Worm (Caenorhabditis elegans): ENCODE data around the gene cct-3.

The cct-3 gene

DNA sequence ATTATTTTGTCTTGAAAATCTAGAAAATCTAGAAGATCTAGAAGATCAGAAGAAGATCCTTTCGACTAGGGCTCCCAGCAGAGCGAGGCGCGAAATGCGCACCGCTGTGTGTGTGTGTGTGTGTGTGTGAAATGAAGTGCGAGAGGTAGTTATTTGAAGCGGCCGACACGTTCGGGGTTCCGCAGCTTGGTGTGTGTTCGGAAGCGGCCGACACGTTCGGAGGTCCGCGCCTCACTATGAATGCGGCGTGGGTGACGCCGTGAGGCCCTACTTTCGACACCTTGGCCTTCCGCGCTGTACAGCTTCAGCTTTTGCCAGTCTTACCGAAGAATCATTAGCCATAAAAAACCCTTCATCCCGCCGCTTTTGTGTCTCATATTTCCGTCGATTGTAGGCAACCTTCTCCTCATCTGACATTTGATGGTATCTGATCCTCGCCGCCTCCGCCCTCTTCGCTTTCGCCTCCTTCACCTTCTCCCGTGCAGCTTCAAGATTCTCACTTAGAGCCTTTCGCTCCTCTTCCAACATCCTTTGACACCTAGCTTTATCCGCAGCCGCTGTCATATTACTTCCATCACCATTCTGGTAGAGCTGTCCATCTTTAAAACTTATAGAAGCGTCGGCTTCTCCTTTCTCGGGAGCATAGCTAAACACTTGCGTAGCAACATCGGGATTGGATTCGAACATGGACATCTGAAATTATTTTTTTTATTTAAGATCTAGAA is 16.2 kb upstream of the cct-3 start:
- TF ChIP-seq Y105C5A.15 (GFP tag; IDR thresholded peaks at IDR 0.05) = no peak
- TF ChIP-seq aha-1 (tag) = peak; percentile 96
- TF ChIP-seq unc-130 (GFP tag; optimal IDR thresholded peaks at IDR 0.05) = no peak
- TF ChIP-seq zip-11 (GFP tag; IDR thresholded peaks at IDR 0.05) = no peak
- no peak for TF ChIP-seq zfp-2 (tag; optimal IDR thresholded peaks at IDR 0.05)
- no peak for TF ChIP-seq ama-1 (optimal IDR thresholded peaks at IDR 0.05)
- no peak for TF ChIP-seq F37D6.2 (tag; optimal IDR thresholded peaks at IDR 0.05)
- no peak for TF ChIP-seq lir-3 (tag; optimal IDR thresholded peaks at IDR 0.05)
- no peak for TF ChIP-seq mxl-2 (GFP tag; conservative IDR thresholded peaks at IDR 0.05)
- TF ChIP-seq T26A8.4 (GFP tag; IDR thresholded peaks at IDR 0.05) = no peak
- TF ChIP-seq unc-62 (GFP tag; optimal IDR thresholded peaks at IDR 0.05 in 1 of 2) = peak in 1 of 2 experiments; percentile 90
- no peak for TF ChIP-seq unc-62 (tag; optimal IDR thresholded peaks at IDR 0.05)
- TF ChIP-seq set-16 (GFP tag; IDR thresholded peaks at IDR 0.05) = peak; percentile 53; the same call in 1 of the 2 replicates

DNA sequence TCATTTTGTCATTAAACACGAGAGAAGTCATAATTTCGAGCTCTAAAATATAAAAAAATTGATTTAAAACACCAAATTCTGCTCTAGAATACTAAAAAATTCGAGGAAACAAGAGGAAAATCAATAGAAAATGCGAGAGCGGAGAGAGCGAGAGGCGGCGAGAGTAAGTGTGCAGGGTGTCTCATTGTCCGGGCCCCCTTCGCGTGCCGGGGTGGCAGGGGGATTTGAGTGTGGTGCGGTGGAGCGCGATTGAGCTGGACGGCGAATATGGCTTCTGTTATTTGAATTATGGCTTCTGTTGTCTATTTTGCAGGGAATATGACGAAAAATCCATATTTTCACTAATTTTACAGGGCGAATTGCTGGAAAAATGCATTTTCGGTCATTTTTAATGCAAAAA is 13.5 kb upstream of the cct-3 start, which contains the start of gene Y59C2A.3:
Gene Y59C2A.3 (minus strand): TSS at position 42 of the 400 bp plus-strand sequence.
- TF ChIP-seq hmg-1.1 (GFP tag; IDR thresholded peaks at IDR 0.05) (0 out of 2 replicates have a peak, but pooled peaks have one; percentile 18), hlh-30 (tag; optimal IDR thresholded peaks at IDR 0.05; ENCODE audit: insufficient read depth) (peak; percentile 52), rbr-2 (tag; optimal IDR thresholded peaks at IDR 0.05) (peak; percentile 65), dpl-1 (GFP tag; optimal IDR thresholded peaks at IDR 0.05) (peak; percentile 19), hlh-11 (tag; optimal IDR thresholded peaks at IDR 0.05) (peak; percentile 17), dve-1 (tag; optimal IDR thresholded peaks at IDR 0.05; ENCODE audit: insufficient read depth) (no peak), nhr-102 (tag; optimal IDR thresholded peaks at IDR 0.05) (no peak), set-16 (GFP tag; IDR thresholded peaks at IDR 0.05) (peak; percentile 80), lin-38 (GFP tag; IDR thresholded peaks at IDR 0.05) (peak; percentile 77), mes-2 (tag; optimal IDR thresholded peaks at IDR 0.05; ENCODE audit: poor library complexity, severe bottlenecking) (peak; percentile 72), mep-1 (tag; optimal IDR thresholded peaks at IDR 0.05) (peak; percentile 50), snpc-4 (tag; optimal IDR thresholded peaks at IDR 0.05) (no peak), lsy-2 (tag; optimal IDR thresholded peaks at IDR 0.05) (peak in 1 of 2 experiments; percentile 51), aha-1 (tag) (peak; percentile 58), zfp-3 (GFP tag; conservative IDR thresholded peaks at IDR 0.05) (no peak)

ce11 chrII:2221196-2221896 is 12.0 kb upstream of the cct-3 start:
- no peak for TF ChIP-seq nhr-48 (tag; optimal IDR thresholded peaks at IDR 0.05)
- peak; percentile 93 for TF ChIP-seq nhr-28 (tag; optimal IDR thresholded peaks at IDR 0.05)
- no peak for TF ChIP-seq Y105C5A.15 (GFP tag; IDR thresholded peaks at IDR 0.05)
- TF ChIP-seq pqm-1 (tag; optimal IDR thresholded peaks at IDR 0.05) = no peak
- TF ChIP-seq tra-1 (GFP tag; IDR thresholded peaks at IDR 0.05) = no peak
- no peak for TF ChIP-seq T26A8.4 (GFP tag; IDR thresholded peaks at IDR 0.05)
- no peak for TF ChIP-seq rbr-2 (tag; optimal IDR thresholded peaks at IDR 0.05)
- no peak for TF ChIP-seq skn-1 (tag; optimal IDR thresholded peaks at IDR 0.05)
- no peak for TF ChIP-seq zag-1 (tag; optimal IDR thresholded peaks at IDR 0.05)
- TF ChIP-seq lin-13 (GFP tag; optimal IDR thresholded peaks at IDR 0.05) = peak; percentile 89
- no peak for TF ChIP-seq pha-4 (GFP tag; IDR thresholded peaks at IDR 0.05)
- no peak for TF ChIP-seq pha-4 (tag; optimal IDR thresholded peaks at IDR 0.05)
- TF ChIP-seq set-16 (GFP tag; IDR thresholded peaks at IDR 0.05) = peak; percentile 88

DNA sequence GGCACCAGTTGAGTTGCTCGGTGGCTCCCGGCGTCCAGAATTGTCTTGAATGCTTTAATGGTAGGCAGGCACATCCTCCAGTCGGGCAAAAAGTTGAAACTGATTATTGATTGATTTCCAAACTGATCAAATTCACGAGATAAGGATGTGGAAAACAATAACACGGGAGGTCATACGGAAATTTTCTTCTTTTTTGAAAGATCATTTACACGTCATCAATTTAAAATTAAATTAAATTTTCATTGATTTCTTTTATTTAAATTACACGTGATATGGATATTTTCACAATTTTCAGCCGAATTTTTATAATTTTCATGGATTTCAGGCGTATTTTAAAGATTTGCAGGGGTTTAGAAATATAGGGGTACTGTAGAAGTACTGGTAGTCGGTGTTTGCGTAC is 9.9 kb upstream of the cct-3 start, which contains the start of gene cbs-2:
Gene cbs-2 (minus strand): TSS at position 101 of the 400 bp plus-strand sequence.
- TF ChIP-seq hmg-1.1 (GFP tag; IDR thresholded peaks at IDR 0.05) = no peak
- TF ChIP-seq dve-1 (tag; optimal IDR thresholded peaks at IDR 0.05; ENCODE audit: insufficient read depth) = no peak
- no peak for TF ChIP-seq dmd-6 (GFP tag; IDR thresholded peaks at IDR 0.05)
- no peak for TF ChIP-seq gei-8 (GFP tag; optimal IDR thresholded peaks at IDR 0.05)
- no peak for TF ChIP-seq ctbp-1 (GFP tag; IDR thresholded peaks at IDR 0.05)
- TF ChIP-seq madf-5 (GFP tag; IDR thresholded peaks at IDR 0.05) = no peak
- no peak for TF ChIP-seq spr-3 (GFP tag; optimal IDR thresholded peaks at IDR 0.05)
- no peak for TF ChIP-seq php-3 (GFP tag; IDR thresholded peaks at IDR 0.05)
- no peak for TF ChIP-seq nhr-28 (tag; optimal IDR thresholded peaks at IDR 0.05)
- no peak for TF ChIP-seq ceh-28 (tag; optimal IDR thresholded peaks at IDR 0.05)
- no peak for TF ChIP-seq zip-2 (tag; optimal IDR thresholded peaks at IDR 0.05)
- TF ChIP-seq nhr-48 (tag; optimal IDR thresholded peaks at IDR 0.05) = no peak
- no peak for TF ChIP-seq attf-4 (tag; optimal IDR thresholded peaks at IDR 0.05)
- no peak for TF ChIP-seq zfp-2 (tag; optimal IDR thresholded peaks at IDR 0.05)
- no peak for TF ChIP-seq spr-1 (tag; optimal IDR thresholded peaks at IDR 0.05)

All from whole organism, L4 larva.